Fruit fly (Drosophila melanogaster): ENCODE measurements around the gene dac.

Gene dac

DNA sequence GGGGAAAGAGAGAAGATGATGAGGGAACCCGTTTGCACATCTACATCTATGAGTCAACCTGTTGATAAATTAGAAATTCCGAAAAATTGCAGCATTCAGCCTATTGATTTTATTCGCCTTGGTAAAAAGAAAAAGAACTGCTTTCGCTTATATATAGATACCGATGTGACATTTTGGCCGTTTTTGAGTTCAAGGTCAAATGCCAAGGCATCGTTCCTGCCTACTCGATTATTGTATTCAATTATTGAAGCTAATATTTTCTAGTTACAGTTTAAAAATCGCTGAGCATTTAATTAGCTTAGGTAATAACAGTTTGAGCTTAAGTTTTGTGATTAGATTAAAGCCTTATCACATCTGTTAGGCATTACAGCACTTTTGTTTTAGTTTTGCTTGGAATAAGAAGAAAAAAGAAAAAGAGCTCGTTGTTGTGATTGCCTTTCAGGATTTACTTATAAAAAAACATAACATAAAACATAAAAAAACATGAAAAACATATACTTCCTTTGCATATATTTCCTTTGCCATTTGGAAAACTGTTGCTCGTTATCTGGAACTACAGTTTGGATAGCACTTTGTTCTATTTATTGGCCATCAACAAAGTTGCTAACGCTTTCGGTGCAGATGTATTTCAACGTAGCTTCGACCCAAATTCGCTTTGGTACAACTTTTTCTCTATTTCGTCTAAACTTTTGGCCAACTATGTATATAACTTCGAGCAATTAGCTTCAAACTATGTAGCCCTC lies 8.4 kb upstream of the dac start:
- no peak for TF ChIP-seq CG8478 (optimal IDR thresholded peaks at IDR 0.05)
- TF ChIP-seq CTCF (optimal IDR thresholded peaks at IDR 0.05), result no peak

DNA sequence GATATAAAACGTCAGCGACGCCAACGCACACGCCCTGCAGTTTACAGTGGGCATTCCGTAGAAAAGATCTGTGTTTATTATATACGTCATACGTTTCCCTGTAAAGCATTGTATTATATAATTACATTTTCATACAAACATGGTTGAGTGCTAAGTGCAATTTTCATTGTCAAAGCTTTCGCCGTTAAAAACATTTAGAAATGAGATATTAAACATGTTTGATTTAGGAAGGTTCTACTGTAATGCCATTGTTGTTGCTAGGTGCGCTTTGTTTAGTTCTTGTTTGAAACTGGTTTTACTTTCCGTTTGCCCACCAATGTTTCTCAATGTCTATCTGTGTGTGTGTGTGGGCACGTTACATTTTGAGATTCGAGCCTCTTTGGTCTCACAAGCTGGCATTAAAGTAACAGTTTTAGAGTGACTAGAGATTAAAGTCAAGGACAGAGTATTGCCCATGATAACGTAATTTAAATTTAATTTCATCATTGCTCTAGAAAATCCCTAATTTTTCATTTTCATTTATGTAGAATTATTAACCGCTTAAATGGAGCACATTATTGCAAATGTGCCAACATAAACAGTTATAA lies 6.9 kb upstream of the dac start:
- no peak for TF ChIP-seq CTCF (optimal IDR thresholded peaks at IDR 0.05)
- no peak for TF ChIP-seq CG8478 (optimal IDR thresholded peaks at IDR 0.05)

DNA sequence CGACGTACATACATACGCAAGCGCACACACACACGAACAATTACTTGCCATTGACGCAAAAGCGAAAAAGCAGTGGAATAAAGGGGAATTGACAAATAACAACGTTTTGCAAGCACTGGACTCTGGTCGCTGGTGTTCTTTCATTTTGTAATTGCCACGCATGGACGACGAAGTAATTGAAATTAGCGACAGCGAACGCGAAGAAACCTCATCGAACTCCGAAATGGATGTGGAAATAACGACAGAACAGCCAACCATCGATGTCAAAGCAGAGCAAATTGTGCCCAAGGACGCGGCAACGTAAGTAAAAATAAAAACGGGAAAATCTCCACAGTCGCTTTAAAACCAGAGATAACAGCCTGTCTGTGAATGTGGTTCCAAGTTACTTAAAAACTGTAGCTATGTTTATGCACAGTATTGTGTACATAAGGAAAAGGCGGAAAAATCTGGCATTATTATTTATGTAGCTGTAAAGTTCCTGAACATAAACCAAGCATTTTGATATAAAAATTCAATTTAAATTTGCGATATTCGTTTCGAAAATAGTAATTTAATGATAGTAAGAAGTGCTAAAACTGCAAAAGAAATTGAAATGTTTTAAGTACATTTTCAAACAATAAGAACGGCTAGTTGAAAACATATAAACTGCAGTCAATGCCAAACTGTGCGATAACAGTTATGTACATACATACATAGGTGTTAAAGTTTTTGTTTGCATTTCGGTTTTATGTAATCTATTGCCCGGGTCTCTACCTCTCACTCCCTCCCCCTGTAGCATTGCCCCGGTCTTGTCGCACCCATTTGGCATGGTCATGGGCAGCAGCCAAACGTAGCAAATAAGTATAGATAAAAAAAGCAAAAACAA lies 6.2 kb upstream of the dac start:
- no peak for TF ChIP-seq CG8478 (optimal IDR thresholded peaks at IDR 0.05)
- no peak for TF ChIP-seq CTCF (optimal IDR thresholded peaks at IDR 0.05)

DNA sequence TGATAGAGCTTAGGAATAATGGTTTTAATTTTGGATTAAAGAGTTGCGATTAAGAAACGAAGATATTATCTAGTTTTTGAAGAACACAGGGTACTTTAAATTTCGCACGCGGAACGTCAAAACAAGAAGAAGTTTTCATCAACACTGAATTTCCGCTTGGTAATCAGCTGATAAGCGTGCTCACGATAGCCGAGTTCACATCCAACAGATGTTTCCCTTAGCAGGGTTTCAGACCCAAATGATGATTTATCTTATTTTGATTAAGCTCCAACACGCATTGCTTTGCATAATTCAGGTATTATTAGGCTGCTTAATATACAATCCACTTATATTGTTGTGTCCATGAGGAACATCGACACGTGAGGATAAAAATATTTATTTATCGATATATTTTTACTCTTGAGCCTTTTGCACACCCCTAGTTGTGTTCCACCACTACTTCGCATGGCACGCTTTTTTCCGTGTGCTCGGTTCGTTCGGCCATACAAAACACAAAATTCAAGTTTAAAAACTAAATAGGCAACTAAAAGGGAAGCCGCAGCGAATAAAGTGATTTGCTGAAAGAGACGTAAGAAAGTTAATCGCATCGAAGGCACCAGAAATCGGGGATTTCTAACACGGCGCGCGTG lies 5.4 kb upstream of the dac start, which contains the start of gene Tpr2:
Gene Tpr2, plus strand, starts transcription at position 418 of the 629 bp plus-strand sequence.
- TF ChIP-seq CG8478 (optimal IDR thresholded peaks at IDR 0.05) (no peak), CTCF (optimal IDR thresholded peaks at IDR 0.05) (peak; percentile 42 to 43)

DNA sequence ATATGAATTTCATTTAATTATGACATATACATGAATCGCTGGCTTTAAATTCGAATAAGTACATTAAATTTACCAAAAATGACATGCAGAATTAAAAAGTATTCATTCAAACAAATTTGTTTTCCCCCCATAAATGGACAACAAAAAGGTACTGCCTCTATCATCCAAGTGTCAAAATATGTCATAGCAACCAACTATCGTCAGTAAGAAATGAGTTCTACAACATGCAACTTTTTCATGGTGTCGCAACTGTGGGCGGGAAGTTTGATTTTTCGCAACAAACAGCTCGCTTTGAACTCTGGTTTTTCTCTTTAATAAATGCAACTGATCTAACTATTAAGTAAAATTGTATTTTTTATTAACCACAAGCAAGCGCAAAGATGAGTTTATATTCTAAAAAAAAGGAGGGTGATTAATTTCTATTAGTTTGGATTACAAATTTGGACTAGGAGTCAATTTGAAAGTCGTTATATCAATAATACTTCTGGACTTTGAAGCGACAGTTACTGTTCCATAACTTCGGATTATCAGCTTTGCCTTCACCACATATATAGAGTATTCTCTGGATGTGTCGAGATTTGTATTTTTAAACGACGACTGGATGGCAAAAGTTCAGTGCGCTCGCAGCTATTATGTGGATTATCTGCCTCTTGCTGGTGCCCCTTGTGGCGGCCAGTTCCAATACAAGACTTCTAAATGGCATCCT lies 1.9 kb upstream of the dac start, which contains the start of gene Nepl8:
Gene Nepl8, plus strand, starts transcription at position 578 of the 706 bp plus-strand sequence.
- TF ChIP-seq CG8478 (optimal IDR thresholded peaks at IDR 0.05) (no peak), CTCF (optimal IDR thresholded peaks at IDR 0.05) (peak; percentile 32 to 52)

DNA sequence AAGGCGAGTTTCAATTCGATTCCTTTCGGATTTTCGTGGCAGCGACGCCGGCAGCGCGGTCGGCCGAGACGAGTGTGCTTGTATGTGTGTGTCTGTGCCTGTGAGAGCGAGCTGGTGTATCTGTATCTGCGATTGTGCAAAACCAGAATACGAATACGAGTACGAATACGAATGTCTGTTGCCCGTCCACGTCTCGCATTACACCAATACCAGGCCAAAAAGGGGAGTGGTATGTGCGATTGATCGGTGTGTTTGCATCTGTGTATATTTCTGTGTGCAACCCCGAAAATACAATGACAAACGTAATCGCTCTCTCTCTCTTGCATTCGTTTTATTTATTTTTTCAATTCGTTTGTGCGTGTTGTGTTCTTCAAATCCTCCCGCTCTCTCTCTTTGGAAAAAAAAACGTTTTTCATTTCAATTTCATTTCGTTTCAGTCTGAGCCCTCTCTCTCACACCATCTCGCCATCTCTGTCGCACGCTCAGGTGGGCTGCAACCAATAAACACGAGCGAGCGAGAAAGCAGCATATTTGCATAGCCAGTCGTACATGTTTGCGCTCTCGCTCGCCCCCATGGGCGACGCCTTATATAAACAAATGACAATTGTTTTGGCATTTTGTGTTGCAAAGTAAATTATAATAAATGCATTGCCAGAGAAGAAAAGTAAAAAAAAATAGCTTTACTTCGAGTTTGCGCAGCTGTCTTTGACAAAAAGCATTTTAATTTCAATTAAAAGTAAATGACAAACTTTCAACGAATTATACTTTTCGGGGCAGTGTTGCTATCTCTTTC lies 399 bp upstream of the dac start:
- TF ChIP-seq CG8478 (optimal IDR thresholded peaks at IDR 0.05), result peak; percentile 61
- TF ChIP-seq CTCF (optimal IDR thresholded peaks at IDR 0.05), result peak in 1 of 2 experiments; percentile 33

DNA sequence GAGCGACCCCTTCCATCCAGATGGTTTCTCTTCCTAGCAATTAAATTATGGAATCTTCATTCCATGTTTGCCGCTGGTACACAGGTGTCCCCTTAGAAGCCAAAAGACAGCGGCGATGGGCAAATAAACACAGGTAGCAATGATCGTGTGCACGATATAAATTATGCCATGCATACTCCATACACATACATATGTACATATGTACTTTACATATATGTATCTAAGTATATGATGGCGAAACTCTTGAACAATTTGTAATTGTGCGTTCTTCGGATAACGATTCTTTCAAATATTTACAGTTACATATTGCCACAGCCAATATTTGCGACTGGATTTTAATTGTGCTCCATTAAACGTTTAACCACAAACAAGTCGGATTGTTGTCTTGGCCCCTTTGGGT lies 9.3 kb downstream of the dac start:
- TF ChIP-seq CG8478 (optimal IDR thresholded peaks at IDR 0.05) (no peak), CTCF (optimal IDR thresholded peaks at IDR 0.05) (no peak)

DNA sequence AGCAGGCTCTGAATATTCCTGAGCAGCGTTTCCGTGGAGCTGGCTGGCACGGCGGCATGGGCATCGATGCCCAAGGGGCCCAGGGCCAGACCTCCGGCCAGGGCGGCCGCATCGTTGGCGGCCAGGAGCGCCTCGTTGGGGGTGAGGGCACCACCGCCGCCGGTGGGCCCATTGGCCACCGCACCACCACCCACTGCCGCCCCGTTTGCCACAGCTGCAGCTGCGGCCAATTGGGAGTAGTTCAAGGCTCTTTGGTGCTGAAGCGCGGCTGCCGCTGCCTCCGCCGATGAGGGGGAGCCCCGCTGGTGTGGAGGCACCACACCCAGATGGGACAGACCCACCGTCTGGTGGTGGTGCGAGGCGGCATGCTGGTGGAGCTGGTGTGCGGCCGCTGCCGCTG lies 13.6 kb downstream of the dac start:
- TF ChIP-seq CTCF (optimal IDR thresholded peaks at IDR 0.05), result no peak
- TF ChIP-seq CG8478 (optimal IDR thresholded peaks at IDR 0.05), result no peak

DNA sequence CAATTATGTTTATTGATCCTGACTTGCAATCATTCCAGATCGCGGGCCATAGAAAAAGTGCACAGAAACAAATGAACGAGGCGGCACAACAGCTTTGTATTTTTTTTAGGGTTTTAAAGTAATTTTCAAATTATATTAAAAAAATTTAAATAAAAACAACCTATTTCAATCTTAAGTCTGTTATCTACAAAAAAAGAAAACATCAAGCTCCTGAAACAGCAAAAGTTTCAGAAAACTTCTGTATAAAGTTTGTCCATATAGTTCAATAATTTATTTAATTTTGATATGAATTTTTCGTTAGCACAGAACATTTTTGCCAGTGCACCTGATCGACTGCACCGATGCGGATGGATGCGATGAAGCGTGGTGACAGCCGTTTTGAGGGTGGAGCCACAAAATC lies 16.0 kb downstream of the dac start:
- TF ChIP-seq CTCF (optimal IDR thresholded peaks at IDR 0.05) (no peak), CG8478 (optimal IDR thresholded peaks at IDR 0.05) (no peak)

DNA sequence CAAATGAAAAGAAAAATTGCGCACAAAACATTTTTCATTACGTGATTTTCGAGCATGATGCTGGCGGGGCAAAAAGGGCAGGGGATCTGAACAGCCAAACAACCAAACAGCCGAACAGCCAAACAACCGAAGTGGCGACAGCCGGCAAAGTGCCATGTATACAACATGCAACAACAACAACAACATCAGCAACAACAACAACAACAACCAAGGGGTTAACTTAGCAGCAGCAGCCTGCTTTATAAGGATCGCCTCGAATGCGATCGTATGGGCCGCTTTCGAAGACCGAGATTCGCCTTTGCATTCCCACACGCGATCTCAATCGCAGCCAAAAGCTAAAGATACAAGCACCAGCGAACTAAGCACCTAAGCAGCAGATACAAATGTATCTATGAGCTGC lies 22.1 kb downstream of the dac start:
- TF ChIP-seq CG8478 (optimal IDR thresholded peaks at IDR 0.05) (no peak), CTCF (optimal IDR thresholded peaks at IDR 0.05) (no peak)

DNA sequence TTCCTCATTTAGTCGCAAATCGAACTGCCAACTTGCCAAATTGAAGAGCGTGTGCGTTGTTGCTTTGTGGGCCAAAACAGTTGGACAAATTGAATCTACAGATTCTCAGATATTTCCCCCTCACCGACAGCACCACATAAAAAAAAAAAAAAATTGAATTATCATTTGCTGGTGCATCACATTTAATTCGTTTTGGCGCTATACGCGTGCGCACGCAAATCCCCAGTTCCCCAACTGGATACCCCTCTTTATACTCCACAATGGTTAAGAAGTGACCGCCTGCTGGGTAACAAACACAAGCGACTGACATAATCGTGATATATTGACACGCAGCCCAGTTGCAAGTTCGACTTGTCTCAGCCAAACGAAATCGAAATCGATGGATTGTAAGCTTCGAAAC lies 27.4 kb downstream of the dac start:
- TF ChIP-seq CG8478 (optimal IDR thresholded peaks at IDR 0.05) (no peak), CTCF (optimal IDR thresholded peaks at IDR 0.05) (no peak)

DNA sequence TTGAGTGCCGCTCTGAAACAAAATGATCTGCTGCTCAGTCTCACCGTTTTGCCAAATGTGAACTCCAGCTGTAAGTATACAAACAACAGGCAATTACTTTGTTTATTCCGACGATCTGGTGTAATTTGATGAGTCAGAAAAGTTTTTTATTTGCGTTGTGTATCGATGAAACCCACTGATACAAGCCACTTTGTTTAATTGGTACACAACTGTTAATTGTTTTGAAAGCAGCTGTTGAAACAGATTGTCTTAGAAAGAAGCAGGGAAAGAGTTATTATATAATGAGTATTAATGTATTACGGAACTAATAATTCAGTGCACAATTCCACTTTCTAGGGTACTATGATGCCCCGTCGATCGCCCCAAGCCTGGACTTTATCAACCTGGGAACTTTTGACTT lies 33.9 kb downstream of the dac start:
- TF ChIP-seq CTCF (optimal IDR thresholded peaks at IDR 0.05) (no peak), CG8478 (optimal IDR thresholded peaks at IDR 0.05) (no peak)

DNA sequence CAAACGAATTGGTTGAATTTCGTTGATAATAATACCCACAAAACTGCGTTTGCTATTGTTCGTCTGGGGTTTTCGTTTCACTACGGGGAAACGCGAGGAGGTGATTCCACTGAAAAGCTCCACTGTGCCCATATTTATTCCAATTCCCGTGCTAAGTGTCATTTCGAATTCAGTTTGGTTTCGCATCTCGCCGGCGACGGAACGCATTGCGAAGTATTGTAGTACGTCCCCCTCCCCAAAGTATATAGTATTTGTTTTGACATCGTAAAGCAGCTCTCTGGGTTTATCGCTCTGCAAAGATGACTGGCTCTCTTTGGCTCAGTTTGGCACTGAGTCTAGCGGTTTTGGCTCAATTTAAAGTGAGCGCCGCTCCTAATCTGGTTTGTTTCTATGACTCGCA lies 34.9 kb downstream of the dac start, which contains the start of gene Idgf3:
Gene Idgf3, plus strand, starts transcription at position 17 of the 400 bp plus-strand sequence.
- TF ChIP-seq CTCF (optimal IDR thresholded peaks at IDR 0.05), result no peak
- TF ChIP-seq CG8478 (optimal IDR thresholded peaks at IDR 0.05), result no peak

Data from S2 (cell line).